Fruit fly (Drosophila melanogaster): ENCODE data around the gene CG6418.

The CG6418 gene

DNA sequence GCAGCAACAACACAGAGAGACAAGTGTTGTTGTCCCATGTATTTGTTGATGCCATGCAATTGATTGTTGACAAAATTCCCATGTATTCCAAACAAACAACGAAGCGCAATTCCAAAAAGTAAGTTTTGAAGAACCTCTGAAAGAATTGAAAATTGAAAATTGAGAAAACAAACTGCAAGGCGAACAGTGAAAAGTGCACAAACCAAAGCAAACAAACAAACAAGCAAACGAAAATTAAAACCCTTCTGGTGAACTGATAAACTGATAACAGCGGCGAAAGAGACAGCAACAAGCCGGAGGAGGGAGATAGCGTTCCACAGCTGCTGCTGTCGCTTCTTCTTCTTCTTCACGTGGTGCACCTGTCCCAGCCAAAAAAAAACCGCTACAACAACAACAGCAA is 20.3 kb downstream of the CG6418 start (continued):
- no peak for TF ChIP-seq Drgx (GFP tag; IDR thresholded peaks at IDR 0.05)
- TF ChIP-seq CG15073 (GFP tag; optimal IDR thresholded peaks at IDR 0.05) = no peak
- peak; percentile 24 for TF ChIP-seq sqz (GFP tag; optimal IDR thresholded peaks at IDR 0.05)
- no peak for TF ChIP-seq unpg (GFP tag; optimal IDR thresholded peaks at IDR 0.05)
- TF ChIP-seq CG9876 (GFP tag; optimal IDR thresholded peaks at IDR 0.05) = no peak
- TF ChIP-seq da (GFP tag; optimal IDR thresholded peaks at IDR 0.05) = peak; percentile 64
- no peak for TF ChIP-seq Nf-YC (tag; optimal IDR thresholded peaks at IDR 0.05)
- TF ChIP-seq tio (GFP tag; optimal IDR thresholded peaks at IDR 0.05) = no peak
- peak; percentile 5 for TF ChIP-seq Ssrp (tag; optimal IDR thresholded peaks at IDR 0.05)
- no peak for TF ChIP-seq H15 (GFP tag; IDR thresholded peaks at IDR 0.05)
- no peak for TF ChIP-seq pb (GFP tag; optimal IDR thresholded peaks at IDR 0.05)
- TF ChIP-seq CG1792 (GFP tag; optimal IDR thresholded peaks at IDR 0.05) = no peak
- TF ChIP-seq CG13296 (GFP tag; optimal IDR thresholded peaks at IDR 0.05) = no peak
- no peak for TF ChIP-seq tgo (GFP tag; IDR thresholded peaks at IDR 0.05)
- TF ChIP-seq CG3847 (GFP tag; IDR thresholded peaks at IDR 0.05) = no peak
- no peak for TF ChIP-seq CG4328 (GFP tag; optimal IDR thresholded peaks at IDR 0.05)
- TF ChIP-seq CG10366 (GFP tag; IDR thresholded peaks at IDR 0.05) = no peak
- TF ChIP-seq CG8478 (optimal IDR thresholded peaks at IDR 0.05) = no peak
- no peak for TF ChIP-seq PHDP (tag; optimal IDR thresholded peaks at IDR 0.05)
- no peak for TF ChIP-seq CG8944 (GFP tag; optimal IDR thresholded peaks at IDR 0.05)
- no peak for TF ChIP-seq NC2α (GFP tag; optimal IDR thresholded peaks at IDR 0.05)
- TF ChIP-seq CG4730 (GFP tag; IDR thresholded peaks at IDR 0.05) = no peak
- TF ChIP-seq gem (tag; optimal IDR thresholded peaks at IDR 0.05) = peak; percentile 24
- no peak for TF ChIP-seq fd102C (GFP tag; optimal IDR thresholded peaks at IDR 0.05)
- no peak for TF ChIP-seq onecut (GFP tag; IDR thresholded peaks at IDR 0.05)
- TF ChIP-seq CG10959 (GFP tag; IDR thresholded peaks at IDR 0.05) = no peak
- no peak for TF ChIP-seq grau (tag; optimal IDR thresholded peaks at IDR 0.05)
- TF ChIP-seq unc-4 (GFP tag; IDR thresholded peaks at IDR 0.05; ENCODE audit: partially characterized antibody) = no peak
- TF ChIP-seq corto (GFP tag; optimal IDR thresholded peaks at IDR 0.05) = no peak
- no peak for TF ChIP-seq CG6765 (GFP tag; optimal IDR thresholded peaks at IDR 0.05)
- TF ChIP-seq CG16863 (GFP tag; optimal IDR thresholded peaks at IDR 0.05) = no peak
- no peak for TF ChIP-seq hbn (GFP tag; IDR thresholded peaks at IDR 0.05; ENCODE audit: partially characterized antibody)
- TF ChIP-seq gro (GFP tag; optimal IDR thresholded peaks at IDR 0.05) = no peak
- TF ChIP-seq mld (GFP tag; IDR thresholded peaks at IDR 0.05; ENCODE audit: partially characterized antibody) = no peak
- TF ChIP-seq wdn (GFP tag; IDR thresholded peaks at IDR 0.05) = no peak
- no peak for TF ChIP-seq Abd-B (GFP tag; optimal IDR thresholded peaks at IDR 0.05)
- no peak for TF ChIP-seq CG12659 (GFP tag; optimal IDR thresholded peaks at IDR 0.05)
- no peak for TF ChIP-seq rib (GFP tag; IDR thresholded peaks at IDR 0.05)
- TF ChIP-seq sens-2 (GFP tag; IDR thresholded peaks at IDR 0.05) = no peak
- TF ChIP-seq D (optimal IDR thresholded peaks at IDR 0.05) = no peak
- TF ChIP-seq D (GFP tag; optimal IDR thresholded peaks at IDR 0.05) = no peak
- no peak for TF ChIP-seq Sox102F (GFP tag; optimal IDR thresholded peaks at IDR 0.05)
- TF ChIP-seq bbx (GFP tag; IDR thresholded peaks at IDR 0.05; ENCODE audit: partially characterized antibody) = no peak
- TF ChIP-seq Doc3 (GFP tag; IDR thresholded peaks at IDR 0.05; ENCODE audit: partially characterized antibody) = no peak
- TF ChIP-seq pros (GFP tag; optimal IDR thresholded peaks at IDR 0.05) = no peak
- 0 out of 3 replicates have a peak, but pooled peaks have one; percentile 41 for TF ChIP-seq zfh1 (GFP tag; IDR thresholded peaks at IDR 0.05)
- TF ChIP-seq TFAM (GFP tag; optimal IDR thresholded peaks at IDR 0.05) = no peak
- no peak for TF ChIP-seq CG6791 (GFP tag; IDR thresholded peaks at IDR 0.05; ENCODE audit: partially characterized antibody)
- TF ChIP-seq CG14710 (tag; optimal IDR thresholded peaks at IDR 0.05) = peak; percentile 35
- TF ChIP-seq Nf-YB (GFP tag; optimal IDR thresholded peaks at IDR 0.05) = no peak
- TF ChIP-seq crol (GFP tag; IDR thresholded peaks at IDR 0.05) = no peak
- TF ChIP-seq wek (GFP tag; optimal IDR thresholded peaks at IDR 0.05) = no peak
